Worm (Caenorhabditis elegans): Measurements from ENCODE around the gene R04B5.11.

The R04B5.11 gene

ce11 chrV:10043234-10043796 is 47.7 kb downstream of the R04B5.11 start, which contains the start of gene T06E8.8 (continued):
- TF ChIP-seq hlh-26 (GFP tag; conservative IDR thresholded peaks at IDR 0.05) (no peak), nfya-1 (tag; optimal IDR thresholded peaks at IDR 0.05; ENCODE audit: borderline replicate concordance, insufficient read depth) (no peak), pbrm-1 (GFP tag; IDR thresholded peaks at IDR 0.05) (no peak), F23B12.7 (tag; optimal IDR thresholded peaks at IDR 0.05; ENCODE audit: insufficient read depth) (no peak), bed-1 (GFP tag; IDR thresholded peaks at IDR 0.05) (no peak), C06A6.2 (GFP tag; conservative IDR thresholded peaks at IDR 0.05) (peak; percentile 61; the same call in 1 of the 2 replicates), madf-8 (GFP tag; conservative IDR thresholded peaks at IDR 0.05) (no peak), ztf-26 (tag; optimal IDR thresholded peaks at IDR 0.05) (peak; percentile 53), aptf-3 (GFP tag; IDR thresholded peaks at IDR 0.05) (no peak), hrde-1 (tag; optimal IDR thresholded peaks at IDR 0.05; ENCODE audit: borderline replicate concordance) (no peak), Y79H2A.3 (GFP tag; conservative IDR thresholded peaks at IDR 0.05) (no peak), him-1 (tag; optimal IDR thresholded peaks at IDR 0.05) (no peak), tlf-1 (GFP tag; optimal IDR thresholded peaks at IDR 0.05) (no peak), snpc-3.4 (tag; optimal IDR thresholded peaks at IDR 0.05) (no peak), mes-4 (tag; optimal IDR thresholded peaks at IDR 0.05) (no peak), lsy-27 (tag; optimal IDR thresholded peaks at IDR 0.05; ENCODE audit: borderline replicate concordance, insufficient read depth) (no peak), F37B4.10 (GFP tag; IDR thresholded peaks at IDR 0.05) (no peak), madf-6 (GFP tag; IDR thresholded peaks at IDR 0.05) (no peak), zfh-2 (GFP tag; conservative IDR thresholded peaks at IDR 0.05) (no peak), sptf-2 (GFP tag; optimal IDR thresholded peaks at IDR 0.05) (no peak), unc-62 (GFP tag; optimal IDR thresholded peaks at IDR 0.05) (no peak), pha-4 (tag; optimal IDR thresholded peaks at IDR 0.05) (no peak), Y95B8A.8 (GFP tag; IDR thresholded peaks at IDR 0.05) (no peak), ceh-91 (GFP tag; IDR thresholded peaks at IDR 0.05) (no peak), mxl-1 (tag; optimal IDR thresholded peaks at IDR 0.05) (no peak), C17E4.6 (GFP tag; IDR thresholded peaks at IDR 0.05) (no peak), lin-40 (tag; optimal IDR thresholded peaks at IDR 0.05) (peak; percentile 77), madf-3 (GFP tag; IDR thresholded peaks at IDR 0.05) (no peak), Y67H2A.10 (GFP tag; conservative IDR thresholded peaks at IDR 0.05) (no peak), dpff-1 (tag; optimal IDR thresholded peaks at IDR 0.05) (no peak), dpl-1 (GFP tag; optimal IDR thresholded peaks at IDR 0.05) (no peak), let-607 (tag; optimal IDR thresholded peaks at IDR 0.05) (no peak), ztf-22 (GFP tag; optimal IDR thresholded peaks at IDR 0.05) (no peak), F57C9.4 (tag; optimal IDR thresholded peaks at IDR 0.05) (no peak)

ce11 chrV:10042254-10042653 is 48.8 kb downstream of the R04B5.11 start:
- no peak for TF ChIP-seq rcor-1 (GFP tag; IDR thresholded peaks at IDR 0.05)
- TF ChIP-seq lsy-27 (tag; optimal IDR thresholded peaks at IDR 0.05; ENCODE audit: borderline replicate concordance, insufficient read depth) = no peak
- no peak for TF ChIP-seq efl-1 (GFP tag; optimal IDR thresholded peaks at IDR 0.05)
- TF ChIP-seq B0336.3 (GFP tag; IDR thresholded peaks at IDR 0.05) = no peak
- no peak for TF ChIP-seq Y53G8AR.9 (GFP tag; conservative IDR thresholded peaks at IDR 0.05)
- 0 out of 2 replicates have a peak, but pooled peaks have one; percentile 20 for TF ChIP-seq C06A6.2 (GFP tag; conservative IDR thresholded peaks at IDR 0.05)
- TF ChIP-seq T07F8.4 (tag; optimal IDR thresholded peaks at IDR 0.05) = no peak
- TF ChIP-seq pha-4 (tag; optimal IDR thresholded peaks at IDR 0.05) = peak; percentile 14
- no peak for TF ChIP-seq F33H1.4 (GFP tag; IDR thresholded peaks at IDR 0.05)
- no peak for TF ChIP-seq aptf-2 (GFP tag; conservative IDR thresholded peaks at IDR 0.05)
- TF ChIP-seq ztf-28 (GFP tag; IDR thresholded peaks at IDR 0.05) = no peak
- no peak for TF ChIP-seq ztf-22 (GFP tag; optimal IDR thresholded peaks at IDR 0.05)
- peak; percentile 35; the same call in 1 of the 2 replicates for TF ChIP-seq mcd-1 (GFP tag; IDR thresholded peaks at IDR 0.05)
- TF ChIP-seq lin-26 (GFP tag; IDR thresholded peaks at IDR 0.05) = no peak
- TF ChIP-seq F52B5.7 (tag; optimal IDR thresholded peaks at IDR 0.05) = no peak
- TF ChIP-seq F49E8.2 (tag; optimal IDR thresholded peaks at IDR 0.05; ENCODE audit: insufficient read depth) = no peak
- TF ChIP-seq cebp-2 (GFP tag; IDR thresholded peaks at IDR 0.05) = no peak
- TF ChIP-seq unc-130 (GFP tag; optimal IDR thresholded peaks at IDR 0.05) = no peak
